Worm (Caenorhabditis elegans) whole organism, L4 larva: Measurements from ENCODE around the gene T28F3.11.

Experiments used
- Y75B8A.6 ChIP-seq: fragments of 200-800 bp; sonication (Bioruptor generic); IDR thresholded peaks from 2 replicates; pipeline ENCODE4 v1.3.6; 2022; ENCODE audit warnings: missing genetic modification reagents, missing genetic modification characterization, missing compliant biosample characterization
- daf-19 ChIP-seq: fragments of 200-800 bp; sonication (Bioruptor generic); conservative IDR thresholded peaks from 2 replicates; pipeline ENCODE4 v1.3.6; 2022; ENCODE audit warnings: missing genetic modification characterization, missing compliant biosample characterization
- hmg-1.1 ChIP-seq: fragments of 200-800 bp; sonication (Bioruptor generic); IDR thresholded peaks from 2 replicates; pipeline ENCODE4 v1.3.6; 2022; ENCODE audit warnings: missing genetic modification reagents, missing genetic modification characterization, missing compliant biosample characterization
- lin-38 ChIP-seq: fragments of 200-800 bp; sonication (Bioruptor generic); IDR thresholded peaks from 2 replicates; pipeline ENCODE4 v1.3.6; 2022; ENCODE audit warnings: missing genetic modification reagents, missing genetic modification characterization, missing compliant biosample characterization
- lir-3 ChIP-seq: sonication (generic microtip); optimal IDR thresholded peaks from 2 replicates; lab custom pipeline; 2016; ENCODE audit warnings: mild to moderate bottlenecking, missing genetic modification characterization, missing compliant biosample characterization
- mxl-2 ChIP-seq: fragments of 200-800 bp; sonication (Bioruptor generic); conservative IDR thresholded peaks from 2 replicates; pipeline ENCODE4 v1.3.6; 2022; ENCODE audit warnings: missing genetic modification reagents, missing genetic modification characterization, missing compliant biosample characterization
- nhr-102 ChIP-seq: sonication (generic microtip); optimal IDR thresholded peaks from 2 replicates; lab custom pipeline; 2016; ENCODE audit warnings: mild to moderate bottlenecking, missing genetic modification characterization, moderate library complexity, missing compliant biosample characterization
- nhr-6 ChIP-seq: fragments of 150-350 bp; optimal IDR thresholded peaks from 2 replicates; lab custom pipeline; 2014; ENCODE audit warnings: missing biosample characterization, missing genetic modification characterization
- pha-4 ChIP-seq, 2 experiments: fragments of 150-350 bp in 1 of 2; fragments of 200-800 bp in 1 of 2; sonication (Bioruptor generic) in 1 of 2; IDR thresholded peaks in 1 of 2; optimal IDR thresholded peaks in 1 of 2; 2 replicates each; pipeline versions ENCODE4 v1.3.6 to Lab custom; 2014 to 2022; ENCODE audit warnings: missing genetic modification characterization in 2 of 2, missing genetic modification reagents in 2 of 2, missing biosample characterization in 1 of 2, missing compliant biosample characterization in 1 of 2
- pqm-1 ChIP-seq: sonication (generic microtip); optimal IDR thresholded peaks from 2 replicates; lab custom pipeline; 2017; ENCODE audit warnings: missing biosample characterization, missing genetic modification characterization
- sdz-12 ChIP-seq: fragments of 200-800 bp; sonication (Bioruptor generic); optimal IDR thresholded peaks from 2 replicates; lab custom pipeline; 2018; ENCODE audit warnings: mild to moderate bottlenecking, missing genetic modification characterization, missing compliant biosample characterization
- set-16 ChIP-seq: fragments of 200-800 bp; sonication (Bioruptor generic); IDR thresholded peaks from 2 replicates; pipeline ENCODE4 v1.3.6; 2022; ENCODE audit warnings: missing genetic modification reagents, missing genetic modification characterization, missing compliant biosample characterization
- skn-1 ChIP-seq: fragments of 150-350 bp; optimal IDR thresholded peaks from 2 replicates; lab custom pipeline; 2014; ENCODE audit warnings: missing biosample characterization, missing genetic modification characterization

DNA sequence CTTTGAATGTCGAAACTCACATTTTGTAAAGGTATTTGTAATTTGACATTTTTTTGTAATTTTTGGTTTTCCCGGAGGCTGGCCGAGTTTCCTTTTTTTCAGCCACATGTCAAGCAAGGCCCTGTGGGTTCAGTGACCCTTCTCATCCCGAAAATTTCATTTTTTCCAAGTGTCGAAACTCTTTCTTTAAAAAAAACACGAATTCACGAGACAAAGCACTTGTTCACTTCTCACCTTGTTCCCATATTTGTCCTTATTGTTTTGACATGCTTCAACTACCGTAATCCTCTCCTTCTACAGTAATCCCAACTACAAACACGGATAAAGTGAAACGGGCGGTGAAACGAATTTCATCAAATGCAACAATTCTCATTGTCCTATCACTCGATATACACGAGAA is 16.2 kb downstream of the T28F3.11 start, which contains the start of gene lhfp-4:
- TF ChIP-seq lin-38 (GFP tag; lab: Robert Waterston, UW) (no peak), mxl-2 (GFP tag; lab: Robert Waterston, UW) (no peak), pha-4 (GFP tag; IDR thresholded peaks at IDR 0.05; lab: Robert Waterston, UW) (no peak), pha-4 (tag; optimal IDR thresholded peaks at IDR 0.05; lab: Kevin White, UChicago) (no peak), skn-1 (no peak), set-16 (GFP tag; lab: Robert Waterston, UW) (no peak), nhr-102 (tag; lab: Kevin White, UChicago) (no peak), pqm-1 (tag; lab: Kevin White, UChicago) (no peak), sdz-12 (GFP tag; lab: Kevin White, UChicago) (no peak), Y75B8A.6 (GFP tag; lab: Robert Waterston, UW) (no peak), nhr-6 (tag; lab: Kevin White, UChicago) (no peak), daf-19 (GFP tag; lab: Robert Waterston, UW) (no peak), hmg-1.1 (GFP tag; lab: Robert Waterston, UW) (no peak), lir-3 (tag; lab: Kevin White, UChicago) (no peak)
